Fruit fly (Drosophila melanogaster): Measurements from ENCODE around the gene Con.

DNA sequence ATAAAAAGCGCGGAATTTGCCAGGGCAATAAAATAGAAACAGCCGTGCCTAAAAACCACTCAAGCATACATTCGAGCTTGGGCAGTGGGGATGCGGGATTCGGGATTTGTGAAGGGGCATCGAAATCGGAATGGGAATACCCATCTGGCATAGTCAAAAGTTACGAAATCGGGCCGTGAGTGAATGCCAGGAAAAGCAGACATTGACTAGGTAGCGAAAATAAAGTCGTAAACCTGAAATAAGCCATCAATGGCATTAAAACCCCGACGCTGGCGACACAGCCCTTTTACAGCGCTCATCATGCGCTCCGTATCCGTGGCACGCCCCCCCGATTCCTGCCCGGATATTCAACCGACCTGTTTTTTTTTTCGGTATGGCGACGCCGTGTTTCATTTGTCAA is 154.2 kb downstream of the Con start:
- TF ChIP-seq Clk (GFP tag; optimal IDR thresholded peaks at IDR 0.05): no peak
- no peak for TF ChIP-seq tj (GFP tag; optimal IDR thresholded peaks at IDR 0.05)
- TF ChIP-seq Hr96 (GFP tag; optimal IDR thresholded peaks at IDR 0.05): no peak
- TF ChIP-seq bab1 (GFP tag; optimal IDR thresholded peaks at IDR 0.05): no peak
